Fruit fly (Drosophila melanogaster): ENCODE results near the gene MED17.

Gene MED17

DNA sequence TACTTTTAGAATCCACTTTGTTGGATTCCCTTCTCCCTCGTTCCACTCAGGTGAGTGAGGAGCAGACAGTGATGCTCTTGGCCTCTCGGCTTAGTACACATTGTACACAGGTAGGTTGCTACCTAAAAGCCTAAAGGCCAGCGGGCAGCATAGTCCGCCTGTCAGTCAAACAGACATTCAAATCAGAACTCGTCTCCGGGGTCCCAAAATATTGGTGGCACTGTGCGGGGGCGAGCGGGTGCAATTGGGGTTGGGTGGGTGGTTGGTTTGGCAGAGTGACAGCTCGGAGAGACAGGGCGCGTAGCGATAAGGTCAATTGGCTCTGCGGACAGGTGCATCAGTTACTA, 8.9 kb downstream of the MED17 start (continued):
- TF ChIP-seq CG9437 (GFP tag; optimal IDR thresholded peaks at IDR 0.05), result peak; percentile 64

DNA sequence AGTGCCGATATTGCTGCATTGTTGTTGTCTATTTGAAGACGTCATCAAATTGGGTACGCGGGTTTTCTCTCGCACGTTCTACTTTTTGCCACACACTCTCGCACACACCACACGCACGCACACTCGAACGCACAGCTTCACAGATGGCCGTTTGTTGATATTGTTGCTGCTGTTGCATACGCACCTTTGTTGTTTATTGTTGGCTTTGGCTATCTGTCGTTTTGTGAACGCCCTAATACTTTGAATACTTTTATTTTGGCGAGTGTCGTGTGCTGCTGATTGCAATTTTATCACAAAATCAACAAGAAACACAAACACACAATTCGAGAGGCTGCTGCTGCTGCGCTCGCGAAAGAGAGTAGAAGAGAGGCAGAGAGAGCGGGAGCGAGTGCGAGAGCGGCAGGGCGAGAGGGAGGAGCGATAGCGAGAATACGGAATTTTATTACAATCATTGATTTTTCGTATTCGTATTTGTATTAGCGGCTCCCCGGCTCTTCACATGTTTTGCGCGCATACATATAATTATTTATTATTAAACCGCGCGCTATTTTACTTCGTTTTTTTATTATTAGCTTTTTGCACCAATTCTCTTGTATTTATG, 9.7 kb downstream of the MED17 start:
- TF ChIP-seq crol (GFP tag; IDR thresholded peaks at IDR 0.05) (no peak), repo (GFP tag; optimal IDR thresholded peaks at IDR 0.05) (peak; percentile 32), Scr (GFP tag; IDR thresholded peaks at IDR 0.05; ENCODE audit: partially characterized antibody) (no peak), Neu2 (GFP tag; optimal IDR thresholded peaks at IDR 0.05; ENCODE audit: borderline replicate concordance) (no peak), dmrt11E (tag; optimal IDR thresholded peaks at IDR 0.05) (peak; percentile 39), CG2120 (GFP tag; optimal IDR thresholded peaks at IDR 0.05) (peak; percentile 29), fd102C (GFP tag; optimal IDR thresholded peaks at IDR 0.05) (peak; percentile 64), HmgZ (tag; optimal IDR thresholded peaks at IDR 0.05) (no peak), CG8290 (GFP tag; optimal IDR thresholded peaks at IDR 0.05) (no peak), CG8290 (tag; optimal IDR thresholded peaks at IDR 0.05) (peak; percentile 52 to 69), pho (GFP tag; optimal IDR thresholded peaks at IDR 0.05) (peak; percentile 37), Mes4 (GFP tag; optimal IDR thresholded peaks at IDR 0.05) (peak; percentile 38), CG3281 (GFP tag; optimal IDR thresholded peaks at IDR 0.05) (peak; percentile 19), Adf1 (GFP tag; IDR thresholded peaks at IDR 0.05) (no peak), CG11398 (GFP tag; optimal IDR thresholded peaks at IDR 0.05) (peak; percentile 63), cg (GFP tag; optimal IDR thresholded peaks at IDR 0.05) (peak; percentile 91), CG33213 (GFP tag; optimal IDR thresholded peaks at IDR 0.05) (peak; percentile 46), CG9437 (GFP tag; optimal IDR thresholded peaks at IDR 0.05) (peak; percentile 15), wor (GFP tag; IDR thresholded peaks at IDR 0.05) (no peak), schlank (tag; optimal IDR thresholded peaks at IDR 0.05) (no peak), Optix (GFP tag; IDR thresholded peaks at IDR 0.05) (no peak), bsh (GFP tag; optimal IDR thresholded peaks at IDR 0.05) (peak in 1 of 2 experiments; percentile 39), CG15601 (tag; optimal IDR thresholded peaks at IDR 0.05) (peak; percentile 39), CG1603 (tag; optimal IDR thresholded peaks at IDR 0.05) (peak; percentile 64), CG18619 (GFP tag; optimal IDR thresholded peaks at IDR 0.05) (peak; percentile 6), PHDP (tag; optimal IDR thresholded peaks at IDR 0.05) (peak; percentile 30), CG4820 (GFP tag; optimal IDR thresholded peaks at IDR 0.05) (peak; percentile 10), D (optimal IDR thresholded peaks at IDR 0.05) (peak; percentile 52), D (GFP tag; optimal IDR thresholded peaks at IDR 0.05) (peak; percentile 32), salm (tag; optimal IDR thresholded peaks at IDR 0.05) (peak; percentile 45), Sry-δ (GFP tag; optimal IDR thresholded peaks at IDR 0.05) (no peak), sqz (GFP tag; optimal IDR thresholded peaks at IDR 0.05) (peak; percentile 58), CG12299 (tag; optimal IDR thresholded peaks at IDR 0.05) (peak; percentile 64), twi (tag; optimal IDR thresholded peaks at IDR 0.05) (peak; percentile 27), CG7357 (GFP tag; IDR thresholded peaks at IDR 0.05) (no peak), CHES-1-like (GFP tag; optimal IDR thresholded peaks at IDR 0.05) (peak; percentile 44), CG2875 (GFP tag; optimal IDR thresholded peaks at IDR 0.05) (peak; percentile 56), Sox100B (GFP tag; optimal IDR thresholded peaks at IDR 0.05) (peak; percentile 56), lola (GFP tag; optimal IDR thresholded peaks at IDR 0.05) (peak in 1 of 3 experiments; percentile 19), CG11696 (GFP tag; IDR thresholded peaks at IDR 0.05) (no peak), CG12219 (GFP tag; optimal IDR thresholded peaks at IDR 0.05) (peak; percentile 55), cas (GFP tag; IDR thresholded peaks at IDR 0.05) (no peak), ab (GFP tag; optimal IDR thresholded peaks at IDR 0.05) (no peak), Meics (GFP tag; optimal IDR thresholded peaks at IDR 0.05) (peak; percentile 33), dm (GFP tag; optimal IDR thresholded peaks at IDR 0.05) (no peak), CG10267 (tag; optimal IDR thresholded peaks at IDR 0.05) (peak; percentile 12), her (GFP tag; optimal IDR thresholded peaks at IDR 0.05) (peak; percentile 18), Side (GFP tag; optimal IDR thresholded peaks at IDR 0.05) (peak; percentile 22)
